Worm (Caenorhabditis elegans) whole organism, young adult: ENCODE results near the gene lgc-41.
A peak's percentile ranks its signal among the peaks of the same experiment; 100 is the strongest.

Experiments used
- C17E4.6 ChIP-seq: fragments of 200-800 bp; sonication (Bioruptor generic); IDR thresholded peaks from 2 replicates; pipeline ENCODE4 v1.3.6; 2022; ENCODE audit warnings: missing genetic modification reagents, missing genetic modification characterization, missing compliant biosample characterization
- F33H1.4 ChIP-seq: fragments of 200-800 bp; sonication (Bioruptor generic); IDR thresholded peaks from 2 replicates; pipeline ENCODE4 v1.3.6; 2022; ENCODE audit warnings: missing genetic modification reagents, missing genetic modification characterization, missing compliant biosample characterization
- F49E8.2 ChIP-seq: sonication (generic microtip); optimal IDR thresholded peaks from 3 replicates; lab custom pipeline; 2017; ENCODE audit warnings: missing genetic modification characterization, mild to moderate bottlenecking, missing compliant biosample characterization, antibody characterized with exemption, moderate library complexity; ENCODE audit not compliant: insufficient read depth
- K11D2.4 ChIP-seq: fragments of 200-800 bp; sonication (Bioruptor generic); IDR thresholded peaks from 2 replicates; pipeline ENCODE4 v1.3.6; 2022; ENCODE audit warnings: missing genetic modification reagents, missing genetic modification characterization, missing compliant biosample characterization
- T07F8.4 ChIP-seq: sonication (generic microtip); optimal IDR thresholded peaks from 2 replicates; lab custom pipeline; 2016; ENCODE audit warnings: mild to moderate bottlenecking, missing genetic modification characterization, moderate library complexity, missing compliant biosample characterization
- Y56A3A.18 ChIP-seq: fragments of 200-800 bp; sonication (Bioruptor generic); IDR thresholded peaks from 2 replicates; pipeline ENCODE4 v1.3.6; 2022; ENCODE audit warnings: missing genetic modification reagents, missing genetic modification characterization, missing compliant biosample characterization
- Y67H2A.10 ChIP-seq: fragments of 200-800 bp; sonication (Bioruptor generic); conservative IDR thresholded peaks from 2 replicates; pipeline ENCODE4 v1.3.6; 2022; ENCODE audit warnings: missing genetic modification reagents, missing genetic modification characterization, missing compliant biosample characterization
- Y79H2A.3 ChIP-seq: fragments of 200-800 bp; sonication (Bioruptor generic); conservative IDR thresholded peaks from 2 replicates; pipeline ENCODE4 v1.3.6; 2022; ENCODE audit warnings: missing genetic modification reagents, missing genetic modification characterization, missing compliant biosample characterization
- ZK185.1 ChIP-seq: sonication (generic microtip); optimal IDR thresholded peaks from 2 replicates; lab custom pipeline; 2016; ENCODE audit warnings: mild to moderate bottlenecking, missing genetic modification characterization, missing compliant biosample characterization; ENCODE audit not compliant: poor library complexity, severe bottlenecking
- akir-1 ChIP-seq: fragments of 200-800 bp; sonication (Bioruptor generic); optimal IDR thresholded peaks from 2 replicates; lab custom pipeline; 2018; ENCODE audit warnings: mild to moderate bottlenecking, missing genetic modification characterization, moderate library complexity, missing compliant biosample characterization
- atf-7 ChIP-seq: sonication (generic microtip); optimal IDR thresholded peaks from 2 replicates; lab custom pipeline; 2017; ENCODE audit warnings: mild to moderate bottlenecking, missing genetic modification characterization, missing compliant biosample characterization
- attf-3 ChIP-seq: fragments of 200-800 bp; sonication (Bioruptor generic); conservative IDR thresholded peaks from 2 replicates; pipeline ENCODE4 v1.3.6; 2022; ENCODE audit warnings: missing genetic modification reagents, missing genetic modification characterization, missing compliant biosample characterization
- attf-5 ChIP-seq: fragments of 200-800 bp; sonication (Bioruptor generic); optimal IDR thresholded peaks from 2 replicates; lab custom pipeline; 2018; ENCODE audit warnings: mild to moderate bottlenecking, missing genetic modification characterization, missing compliant biosample characterization
- attf-6 ChIP-seq: fragments of 200-800 bp; sonication (Bioruptor generic); IDR thresholded peaks from 2 replicates; pipeline ENCODE4 v1.3.6; 2022; ENCODE audit warnings: missing genetic modification reagents, missing genetic modification characterization, missing compliant biosample characterization
- cebp-2 ChIP-seq: fragments of 200-800 bp; sonication (Bioruptor generic); IDR thresholded peaks from 2 replicates; pipeline ENCODE4 v1.3.6; 2022; ENCODE audit warnings: missing genetic modification characterization, missing compliant biosample characterization
- ceh-100 ChIP-seq: fragments of 200-800 bp; sonication (Bioruptor generic); IDR thresholded peaks from 2 replicates; pipeline ENCODE4 v1.3.6; 2022; ENCODE audit warnings: missing genetic modification reagents, missing genetic modification characterization, missing compliant biosample characterization
- ceh-79 ChIP-seq: sonication (generic microtip); optimal IDR thresholded peaks from 2 replicates; lab custom pipeline; 2017; ENCODE audit warnings: mild to moderate bottlenecking, missing genetic modification characterization, missing compliant biosample characterization
- chd-7 ChIP-seq: sonication (generic microtip); optimal IDR thresholded peaks from 2 replicates; lab custom pipeline; 2016; ENCODE audit warnings: mild to moderate bottlenecking, missing genetic modification characterization, moderate library complexity, missing compliant biosample characterization
- dox-1 ChIP-seq: fragments of 200-800 bp; sonication (Bioruptor generic); IDR thresholded peaks from 2 replicates; pipeline ENCODE4 v1.3.6; 2022; ENCODE audit warnings: missing genetic modification reagents, missing genetic modification characterization, missing compliant biosample characterization
- dpff-1 ChIP-seq: sonication (generic microtip); optimal IDR thresholded peaks from 2 replicates; lab custom pipeline; 2017; ENCODE audit warnings: mild to moderate bottlenecking, missing genetic modification characterization, missing compliant biosample characterization
- egl-44 ChIP-seq: fragments of 200-800 bp; sonication (Bioruptor generic); IDR thresholded peaks from 2 replicates; pipeline ENCODE4 v1.3.6; 2022; ENCODE audit warnings: missing genetic modification reagents, missing genetic modification characterization, missing compliant biosample characterization
- egrh-3 ChIP-seq: fragments of 200-800 bp; sonication (Bioruptor generic); IDR thresholded peaks from 2 replicates; pipeline ENCODE4 v1.3.6; 2022; ENCODE audit warnings: missing genetic modification reagents, missing genetic modification characterization, missing compliant biosample characterization
- ekl-4 ChIP-seq: fragments of 200-800 bp; sonication (Bioruptor generic); IDR thresholded peaks from 2 replicates; pipeline ENCODE4 v1.3.6; 2022; ENCODE audit warnings: missing genetic modification reagents, missing genetic modification characterization, missing compliant biosample characterization
- ets-4 ChIP-seq: fragments of 200-800 bp; sonication (Bioruptor generic); optimal IDR thresholded peaks from 2 replicates; lab custom pipeline; 2018; ENCODE audit warnings: mild to moderate bottlenecking, missing genetic modification characterization, missing compliant biosample characterization
- gei-17 ChIP-seq: fragments of 200-800 bp; sonication (Bioruptor generic); optimal IDR thresholded peaks from 2 replicates; lab custom pipeline; 2018; ENCODE audit warnings: mild to moderate bottlenecking, missing genetic modification characterization, missing compliant biosample characterization
- hlh-12 ChIP-seq: sonication (generic microtip); optimal IDR thresholded peaks from 2 replicates; lab custom pipeline; 2016; ENCODE audit warnings: missing genetic modification characterization, missing compliant biosample characterization
- hmg-1.2 ChIP-seq: fragments of 200-800 bp; sonication (Bioruptor generic); IDR thresholded peaks from 2 replicates; pipeline ENCODE4 v1.3.6; 2022; ENCODE audit warnings: missing genetic modification reagents, missing genetic modification characterization, missing compliant biosample characterization
- hsf-1 ChIP-seq: fragments of 200-800 bp; sonication (Bioruptor generic); IDR thresholded peaks from 2 replicates; pipeline ENCODE4 v1.3.6; 2022; ENCODE audit warnings: missing genetic modification reagents, missing genetic modification characterization, missing compliant biosample characterization
- let-607 ChIP-seq, 2 experiments: fragments of 200-800 bp in 1 of 2; sonication (Bioruptor generic) in 1 of 2; sonication (generic microtip) in 1 of 2; optimal IDR thresholded peaks; 2 replicates each; lab custom pipeline; 2016 to 2018; ENCODE audit warnings: mild to moderate bottlenecking in 2 of 2, missing compliant biosample characterization in 2 of 2, missing genetic modification characterization in 2 of 2, moderate library complexity in 2 of 2, missing genotype in 1 of 2
- lin-35 ChIP-seq, 3 experiments: fragments of 150-350 bp in 2 of 3; sonication (generic microtip) in 1 of 3; optimal IDR thresholded peaks; 2 replicates each; lab custom pipeline; 2014 to 2018; ENCODE audit warnings: missing biosample characterization in 3 of 3, missing genetic modification characterization in 3 of 3, missing genetic modification reagents in 3 of 3
- lir-1 ChIP-seq: fragments of 200-800 bp; sonication (Bioruptor generic); conservative IDR thresholded peaks from 2 replicates; pipeline ENCODE4 v1.3.6; 2022; ENCODE audit warnings: missing genetic modification reagents, missing genetic modification characterization, missing compliant biosample characterization
- lsl-1 ChIP-seq: fragments of 200-800 bp; sonication (Bioruptor generic); optimal IDR thresholded peaks from 2 replicates; lab custom pipeline; 2018; ENCODE audit warnings: mild to moderate bottlenecking, missing genetic modification characterization, moderate library complexity, missing compliant biosample characterization
- madf-6 ChIP-seq: fragments of 200-800 bp; sonication (Bioruptor generic); IDR thresholded peaks from 2 replicates; pipeline ENCODE4 v1.3.6; 2022; ENCODE audit warnings: missing genetic modification reagents, missing genetic modification characterization, missing compliant biosample characterization
- mes-4 ChIP-seq: sonication (generic microtip); optimal IDR thresholded peaks from 2 replicates; lab custom pipeline; 2016; ENCODE audit warnings: missing genotype, missing genetic modification characterization, missing compliant biosample characterization
- nfya-2 ChIP-seq: fragments of 200-800 bp; sonication (Bioruptor generic); IDR thresholded peaks from 2 replicates; pipeline ENCODE4 v1.3.6; 2022; ENCODE audit warnings: missing genetic modification reagents, missing genetic modification characterization, missing compliant biosample characterization
- nfyb-1 ChIP-seq: fragments of 200-800 bp; sonication (Bioruptor generic); IDR thresholded peaks from 2 replicates; pipeline ENCODE4 v1.3.6; 2022; ENCODE audit warnings: missing genetic modification reagents, missing genetic modification characterization, missing compliant biosample characterization
- nhr-80 ChIP-seq: sonication (generic microtip); optimal IDR thresholded peaks from 2 replicates; lab custom pipeline; 2016; ENCODE audit warnings: missing genetic modification characterization, missing compliant biosample characterization
- pha-4 ChIP-seq: fragments of 150-350 bp; sonication (generic microtip); optimal IDR thresholded peaks from 2 replicates; lab custom pipeline; 2014; ENCODE audit warnings: missing biosample characterization, missing genetic modification reagents, missing genetic modification characterization
- sdz-38 ChIP-seq: sonication (generic microtip); optimal IDR thresholded peaks from 2 replicates; lab custom pipeline; 2016; ENCODE audit warnings: missing genotype, missing genetic modification characterization, missing compliant biosample characterization
- somi-1 ChIP-seq: fragments of 200-800 bp; sonication (Bioruptor generic); optimal IDR thresholded peaks from 2 replicates; lab custom pipeline; 2018; ENCODE audit warnings: mild to moderate bottlenecking, missing genetic modification characterization, missing compliant biosample characterization
- sptf-2 ChIP-seq: fragments of 200-800 bp; sonication (Bioruptor generic); optimal IDR thresholded peaks from 2 replicates; lab custom pipeline; 2018; ENCODE audit warnings: mild to moderate bottlenecking, missing genetic modification characterization, missing compliant biosample characterization
- ztf-22 ChIP-seq: fragments of 200-800 bp; sonication (Bioruptor generic); optimal IDR thresholded peaks from 2 replicates; lab custom pipeline; 2018; ENCODE audit warnings: mild to moderate bottlenecking, missing genetic modification characterization, moderate library complexity, missing compliant biosample characterization
- ztf-28 ChIP-seq: fragments of 200-800 bp; sonication (Bioruptor generic); IDR thresholded peaks from 2 replicates; pipeline ENCODE4 v1.3.6; 2022; ENCODE audit warnings: missing genetic modification reagents, missing genetic modification characterization, missing compliant biosample characterization

lgc-41 gene

DNA sequence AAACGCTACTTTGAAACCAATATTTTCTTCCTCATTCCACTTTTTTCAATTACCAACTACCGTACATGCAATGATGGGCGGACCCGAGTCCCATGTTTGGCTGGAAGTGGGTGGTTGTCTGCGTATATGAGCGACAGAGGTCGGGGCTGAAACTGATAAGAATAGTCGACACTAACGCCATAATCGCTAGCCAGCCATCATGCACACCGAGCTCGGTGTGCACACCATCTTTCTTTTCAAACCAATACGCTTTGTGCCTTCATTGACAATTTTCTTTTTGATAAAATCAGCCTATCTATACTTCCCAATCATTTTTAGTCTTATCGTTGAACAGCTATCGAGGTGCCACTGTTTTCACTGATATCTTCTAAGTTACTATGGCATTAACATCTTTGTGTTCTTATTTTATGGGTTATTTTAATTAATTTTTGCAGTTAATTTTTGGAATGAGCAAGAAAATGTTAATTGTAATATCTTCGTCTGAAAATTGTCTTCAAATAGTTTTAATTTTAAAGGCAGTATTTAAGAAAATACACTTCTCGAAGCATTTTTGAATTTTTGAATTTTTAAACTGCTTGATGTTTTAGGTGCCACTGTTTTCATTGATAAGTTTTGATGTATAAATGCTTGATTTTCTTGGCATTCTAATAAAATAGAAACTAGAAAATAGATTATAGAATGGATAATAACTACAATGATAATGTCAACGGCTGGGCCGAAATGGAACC, 26.7 kb downstream of the lgc-41 start, which contains the start of gene elt-2:
Gene elt-2, plus strand, starts transcription at position 678 of the 728 bp plus-strand sequence.
- TF ChIP-seq somi-1 (GFP tag; lab: Kevin White, UChicago): no peak
- TF ChIP-seq akir-1 (GFP tag; lab: Kevin White, UChicago): no peak
- TF ChIP-seq let-607 (tag; optimal IDR thresholded peaks at IDR 0.05; lab: Kevin White, UChicago): peak in 1 of 2 experiments; percentile 38
- TF ChIP-seq lir-1: 0 out of 2 replicates have a peak, but pooled peaks have one; percentile 17
- no peak for TF ChIP-seq ceh-100 (GFP tag; lab: Robert Waterston, UW)
- no peak for TF ChIP-seq madf-6
- no peak for TF ChIP-seq ceh-79 (tag; lab: Kevin White, UChicago)
- 0 out of 2 replicates have a peak, but pooled peaks have one; percentile 26 for TF ChIP-seq egl-44 (GFP tag; lab: Robert Waterston, UW)
- TF ChIP-seq sdz-38 (tag; lab: Kevin White, UChicago): no peak
- TF ChIP-seq ztf-22 (GFP tag; lab: Kevin White, UChicago): peak; percentile 86
- no peak for TF ChIP-seq F49E8.2 (tag; lab: Kevin White, UChicago)
- TF ChIP-seq lsl-1 (GFP tag; lab: Kevin White, UChicago): no peak
- no peak for TF ChIP-seq ekl-4 (GFP tag; lab: Robert Waterston, UW)
- TF ChIP-seq cebp-2: no peak
- TF ChIP-seq nfyb-1 (GFP tag; lab: Robert Waterston, UW): peak; percentile 65
- no peak for TF ChIP-seq F33H1.4 (GFP tag; lab: Robert Waterston, UW)
- TF ChIP-seq attf-6 (GFP tag; lab: Robert Waterston, UW): no peak
- TF ChIP-seq ets-4: peak; percentile 65
- no peak for TF ChIP-seq attf-3 (GFP tag; lab: Robert Waterston, UW)
- TF ChIP-seq nhr-80: peak; percentile 97
- no peak for TF ChIP-seq Y79H2A.3 (GFP tag; lab: Robert Waterston, UW)
- TF ChIP-seq atf-7: peak; percentile 65
- TF ChIP-seq sptf-2 (GFP tag; lab: Kevin White, UChicago): no peak

DNA sequence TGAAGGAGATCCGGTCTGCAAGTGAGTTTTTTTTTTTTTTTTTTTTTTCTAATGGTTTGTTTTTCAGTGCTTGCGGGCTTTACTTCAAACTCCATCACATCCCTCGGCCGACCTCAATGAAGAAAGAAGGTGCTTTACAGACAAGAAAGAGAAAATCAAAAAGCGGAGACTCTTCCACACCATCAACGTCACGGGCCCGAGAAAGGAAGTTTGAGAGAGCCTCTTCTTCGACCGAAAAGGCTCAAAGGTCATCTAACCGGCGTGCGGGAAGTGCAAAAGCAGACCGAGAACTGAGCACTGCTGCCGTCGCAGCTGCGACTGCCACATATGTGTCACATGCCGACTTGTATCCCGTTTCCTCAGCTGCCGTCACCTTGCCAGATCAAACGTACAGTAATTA, 28.2 kb downstream of the lgc-41 start:
- TF ChIP-seq nfya-2 (GFP tag; lab: Robert Waterston, UW) (no peak), nfyb-1 (GFP tag; lab: Robert Waterston, UW) (no peak), mes-4 (no peak), Y56A3A.18 (GFP tag; lab: Robert Waterston, UW) (no peak), T07F8.4 (tag; lab: Kevin White, UChicago) (no peak), lsl-1 (GFP tag; lab: Kevin White, UChicago) (no peak), lin-35 (GFP tag; optimal IDR thresholded peaks at IDR 0.05; lab: Kevin White, UChicago) (no peak), pha-4 (tag; lab: Kevin White, UChicago) (no peak), Y79H2A.3 (GFP tag; lab: Robert Waterston, UW) (no peak), ztf-28 (GFP tag; lab: Robert Waterston, UW) (no peak), egrh-3 (GFP tag; lab: Robert Waterston, UW) (no peak), hmg-1.2 (GFP tag; lab: Robert Waterston, UW) (no peak), hsf-1 (GFP tag; lab: Robert Waterston, UW) (no peak)

- TF ChIP-seq hlh-12: no peak
- no peak for TF ChIP-seq ZK185.1 (tag; lab: Kevin White, UChicago)
- TF ChIP-seq C17E4.6 (GFP tag; lab: Robert Waterston, UW): no peak
- TF ChIP-seq attf-5: no peak
- no peak for TF ChIP-seq gei-17 (GFP tag; lab: Kevin White, UChicago)
- TF ChIP-seq dox-1 (GFP tag; lab: Robert Waterston, UW): no peak
- TF ChIP-seq pha-4 (tag; lab: Kevin White, UChicago): no peak
- no peak for TF ChIP-seq chd-7 (tag; lab: Kevin White, UChicago)
- TF ChIP-seq K11D2.4 (GFP tag; lab: Robert Waterston, UW): no peak
- no peak for TF ChIP-seq nfya-2 (GFP tag; lab: Robert Waterston, UW)
- no peak for TF ChIP-seq dpff-1 (tag; lab: Kevin White, UChicago)
- no peak for TF ChIP-seq Y67H2A.10 (GFP tag; lab: Robert Waterston, UW)
- TF ChIP-seq hmg-1.2 (GFP tag; lab: Robert Waterston, UW): no peak
- no peak for TF ChIP-seq ceh-79 (tag; lab: Kevin White, UChicago)
Measured at ce11 chrX:10485300-10485755, 31.3 kb downstream of the lgc-41 start, which contains the start of gene C33D3.3. TSS of gene C33D3.3 (plus strand) at chrX:10485350.
